Fruit fly (Drosophila melanogaster) whole organism, embryonic: ENCODE data around the gene Tsp2A.

Experiments used
- ATbp ChIP-seq: fragments of 200-800 bp; sonication (Bioruptor generic); optimal IDR thresholded peaks from 2 replicates; lab custom pipeline; 2017; ENCODE audit warnings: missing biosample characterization, mild to moderate bottlenecking, missing genetic modification characterization, missing genetic modification reagents
- Adf1 ChIP-seq: fragments of 200-800 bp; sonication (Bioruptor generic); IDR thresholded peaks from 2 replicates; pipeline ENCODE4 v1.3.6; 2022; ENCODE audit warnings: missing biosample characterization, missing genetic modification characterization
- Aef1 ChIP-seq: fragments of 200-800 bp; sonication (Bioruptor generic); IDR thresholded peaks from 3 replicates; pipeline ENCODE4 v1.3.6; 2022; ENCODE audit warnings: missing biosample characterization, missing genetic modification characterization
- Atf3 ChIP-seq: fragments of 200-800 bp; sonication (Bioruptor generic); optimal IDR thresholded peaks from 3 replicates; lab custom pipeline; 2016; ENCODE audit warnings: missing biosample characterization, missing genetic modification characterization
- B-H1 ChIP-seq: fragments of 200-800 bp; sonication (Bioruptor generic); IDR thresholded peaks from 3 replicates; pipeline ENCODE4 v1.3.6; 2022; ENCODE audit warnings: missing biosample characterization, missing genetic modification characterization
- CG10543 ChIP-seq: fragments of 200-800 bp; sonication (Bioruptor generic); optimal IDR thresholded peaks from 3 replicates; lab custom pipeline; 2017; ENCODE audit warnings: missing biosample characterization, mild to moderate bottlenecking, missing genetic modification characterization, moderate library complexity
- CG11085 ChIP-seq: fragments of 200-800 bp; sonication (Bioruptor generic); IDR thresholded peaks from 2 replicates; pipeline ENCODE4 v1.3.6; 2022; ENCODE audit warnings: missing biosample characterization, missing genetic modification characterization
- CG11560 ChIP-seq: fragments of 200-800 bp; sonication (Bioruptor generic); IDR thresholded peaks from 3 replicates; pipeline ENCODE4 v1.3.6; 2022; ENCODE audit warnings: missing biosample characterization, missing genetic modification characterization
- CG1233 ChIP-seq: fragments of 200-800 bp; sonication (Bioruptor generic); optimal IDR thresholded peaks from 4 replicates; lab custom pipeline; 2018; ENCODE audit warnings: missing biosample characterization, mild to moderate bottlenecking, missing genetic modification characterization
- CG13894 ChIP-seq: fragments of 200-800 bp; sonication (Bioruptor generic); optimal IDR thresholded peaks from 3 replicates; lab custom pipeline; 2018; ENCODE audit warnings: missing biosample characterization, mild to moderate bottlenecking, missing genetic modification characterization, moderate library complexity
- CG17385 ChIP-seq: fragments of 200-800 bp; sonication (Bioruptor generic); optimal IDR thresholded peaks from 3 replicates; lab custom pipeline; 2018; ENCODE audit warnings: missing biosample characterization, mild to moderate bottlenecking, missing genetic modification characterization
- CG1832 ChIP-seq: fragments of 200-800 bp; sonication (Bioruptor generic); optimal IDR thresholded peaks from 2 replicates; lab custom pipeline; 2017; ENCODE audit warnings: missing biosample characterization, mild to moderate bottlenecking, missing genetic modification characterization, inconsistent platforms
- CG33213 ChIP-seq: fragments of 200-800 bp; sonication (Bioruptor generic); optimal IDR thresholded peaks from 3 replicates; lab custom pipeline; 2016; ENCODE audit warnings: missing biosample characterization, missing genetic modification characterization
- CG4360 ChIP-seq: fragments of 200-800 bp; sonication (Bioruptor generic); IDR thresholded peaks from 2 replicates; pipeline ENCODE4 v1.3.6; 2022; ENCODE audit warnings: missing biosample characterization, missing genetic modification characterization
- CG6254 ChIP-seq: fragments of 200-800 bp; sonication (Bioruptor generic); optimal IDR thresholded peaks from 3 replicates; lab custom pipeline; 2017; ENCODE audit warnings: mild to moderate bottlenecking, missing biosample characterization, missing genetic modification reagents, missing genetic modification characterization
- CG6654 ChIP-seq: fragments of 200-800 bp; sonication (Bioruptor generic); optimal IDR thresholded peaks from 2 replicates; lab custom pipeline; 2017; ENCODE audit warnings: missing biosample characterization, mild to moderate bottlenecking, missing genetic modification characterization
- Camta ChIP-seq: fragments of 200-800 bp; sonication (Bioruptor generic); optimal IDR thresholded peaks from 2 replicates; lab custom pipeline; 2016; ENCODE audit warnings: missing biosample characterization, missing genetic modification characterization
- CkIIα-i1 ChIP-seq: fragments of 200-800 bp; sonication (Bioruptor generic); IDR thresholded peaks from 2 replicates; pipeline ENCODE4 v1.3.6; 2022; ENCODE audit warnings: missing biosample characterization, missing genetic modification characterization
- Deaf1 ChIP-seq: fragments of 200-800 bp; optimal IDR thresholded peaks from 3 replicates; lab custom pipeline; 2019; ENCODE audit warnings: missing biosample characterization, mild to moderate bottlenecking, missing genetic modification characterization, moderate library complexity
- Doc3 ChIP-seq: fragments of 200-800 bp; sonication (Bioruptor generic); IDR thresholded peaks from 3 replicates; pipeline ENCODE4 v1.3.6; 2022; ENCODE audit warnings: missing biosample characterization, missing genetic modification characterization; ENCODE audit not compliant: partially characterized antibody
- Eip74EF ChIP-seq, 2 experiments: fragments of 200-800 bp in 1 of 2; fragments of >200 bp in 1 of 2; sonication (Bioruptor generic) in 1 of 2; optimal IDR thresholded peaks; 2 replicates each; lab custom pipeline; 2017 to 2019; ENCODE audit warnings: missing biosample characterization in 2 of 2, missing genetic modification characterization in 2 of 2, mild to moderate bottlenecking in 1 of 2, moderate library complexity in 1 of 2
- Ets65A ChIP-seq: fragments of 200-800 bp; sonication (Bioruptor generic); peaks from one replicate; lab custom pipeline; 2016; ENCODE audit warnings: missing biosample characterization, missing genetic modification characterization
- Gug ChIP-seq: fragments of 200-800 bp; sonication (Bioruptor generic); IDR thresholded peaks from 4 replicates; pipeline ENCODE4 v1.3.6; 2022; ENCODE audit warnings: missing biosample characterization, missing genetic modification characterization
- Hsf ChIP-seq: fragments of 200-800 bp; sonication (Bioruptor generic); optimal IDR thresholded peaks from 3 replicates; lab custom pipeline; 2016; ENCODE audit warnings: missing biosample characterization, missing genetic modification characterization
- Lpt ChIP-seq: fragments of >200 bp; optimal IDR thresholded peaks from 2 replicates; lab custom pipeline; 2018; ENCODE audit warnings: missing biosample characterization, missing genetic modification characterization
- PHDP ChIP-seq: fragments of 200-800 bp; sonication (Bioruptor generic); optimal IDR thresholded peaks from 3 replicates; lab custom pipeline; 2018; ENCODE audit warnings: missing biosample characterization, mild to moderate bottlenecking, missing genetic modification characterization, moderate library complexity
- Scr ChIP-seq: fragments of 200-800 bp; sonication (Bioruptor generic); IDR thresholded peaks from 2 replicates; pipeline ENCODE4 v1.3.6; 2022; ENCODE audit warnings: missing biosample characterization, missing genetic modification characterization; ENCODE audit not compliant: partially characterized antibody
- Sry-β ChIP-seq: fragments of 200-800 bp; sonication (Bioruptor generic); optimal IDR thresholded peaks from 2 replicates; lab custom pipeline; 2018; ENCODE audit warnings: missing biosample characterization, mild to moderate bottlenecking, missing genetic modification characterization, moderate library complexity
- Trl ChIP-seq, 3 experiments: fragments of >200 bp in 2 of 3; fragments of 200-800 bp in 1 of 3; sonication (Bioruptor generic) in 1 of 3; optimal IDR thresholded peaks; 2 replicates in 1 of 3; 3 replicates in 2 of 3; lab custom pipeline; 2016 to 2017; ENCODE audit warnings: missing biosample characterization in 1 of 3, missing genetic modification characterization in 1 of 3
- cg ChIP-seq: fragments of 200-800 bp; sonication (Bioruptor generic); optimal IDR thresholded peaks from 3 replicates; lab custom pipeline; 2019; ENCODE audit warnings: missing biosample characterization, mild to moderate bottlenecking, missing genetic modification characterization, moderate library complexity
- chinmo ChIP-seq: fragments of 200-800 bp; sonication (Bioruptor generic); IDR thresholded peaks from 4 replicates; pipeline ENCODE4 v1.3.6; 2022; ENCODE audit warnings: missing biosample characterization, missing genetic modification characterization; ENCODE audit not compliant: partially characterized antibody
- chn ChIP-seq: fragments of 200-800 bp; sonication (Bioruptor generic); optimal IDR thresholded peaks from 2 replicates; lab custom pipeline; 2016; ENCODE audit warnings: missing biosample characterization, missing genetic modification characterization
- ci ChIP-seq: fragments of 200-800 bp; sonication (Bioruptor generic); IDR thresholded peaks from 3 replicates; pipeline ENCODE4 v1.3.6; 2022; ENCODE audit warnings: missing biosample characterization, missing genetic modification characterization
- corto ChIP-seq: fragments of 200-800 bp; sonication (Bioruptor generic); optimal IDR thresholded peaks from 2 replicates; lab custom pipeline; 2016; ENCODE audit warnings: missing biosample characterization, mild to moderate bottlenecking, missing genetic modification characterization, moderate library complexity
- crol ChIP-seq: fragments of 200-800 bp; sonication (Bioruptor generic); IDR thresholded peaks from 2 replicates; pipeline ENCODE4 v1.3.6; 2022; ENCODE audit warnings: missing biosample characterization, missing genetic modification characterization
- kni ChIP-seq: fragments of 200-800 bp; sonication (Bioruptor generic); optimal IDR thresholded peaks from 3 replicates; lab custom pipeline; 2017; ENCODE audit warnings: mild to moderate bottlenecking, missing biosample characterization, missing genetic modification reagents, missing genetic modification characterization
- lab ChIP-seq: fragments of 200-800 bp; sonication (Bioruptor generic); optimal IDR thresholded peaks from 3 replicates; lab custom pipeline; 2017; ENCODE audit warnings: missing biosample characterization, missing genetic modification characterization, mild to moderate bottlenecking, moderate library complexity, missing genetic modification reagents
- lola ChIP-seq, 3 experiments: fragments of >200 bp in 2 of 3; fragments of 200-800 bp in 1 of 3; sonication (Bioruptor generic) in 1 of 3; optimal IDR thresholded peaks; 2 replicates each; lab custom pipeline; 2017 to 2019; ENCODE audit warnings: missing biosample characterization in 3 of 3, missing genetic modification characterization in 3 of 3, mild to moderate bottlenecking in 1 of 3, moderate library complexity in 1 of 3
- mam ChIP-seq: fragments of 200-800 bp; sonication (Bioruptor generic); optimal IDR thresholded peaks from 3 replicates; lab custom pipeline; 2016; ENCODE audit warnings: missing biosample characterization, missing genetic modification characterization
- nerfin-1 ChIP-seq: fragments of 200-800 bp; sonication (Bioruptor generic); optimal IDR thresholded peaks from 3 replicates; lab custom pipeline; 2019; ENCODE audit warnings: missing biosample characterization, mild to moderate bottlenecking, missing genetic modification characterization, moderate library complexity
- nom ChIP-seq: fragments of 200-800 bp; sonication (Bioruptor generic); optimal IDR thresholded peaks from 2 replicates; lab custom pipeline; 2017; ENCODE audit warnings: missing biosample characterization, missing genetic modification characterization, mild to moderate bottlenecking, moderate library complexity, missing genetic modification reagents
- otp ChIP-seq: fragments of 200-800 bp; sonication (Bioruptor generic); IDR thresholded peaks from 3 replicates; pipeline ENCODE4, ENCODE4 v1.3.6; 2022; ENCODE audit warnings: missing biosample characterization, missing genetic modification characterization
- pita ChIP-seq: fragments of 200-800 bp; sonication (Bioruptor generic); optimal IDR thresholded peaks from 2 replicates; lab custom pipeline; 2017; ENCODE audit warnings: missing biosample characterization, mild to moderate bottlenecking, missing genetic modification characterization
- pros ChIP-seq: fragments of 200-800 bp; sonication (Bioruptor generic); optimal IDR thresholded peaks from 3 replicates; lab custom pipeline; 2019; ENCODE audit warnings: missing biosample characterization, mild to moderate bottlenecking, missing genetic modification characterization, moderate library complexity
- ranshi ChIP-seq: fragments of 200-800 bp; sonication (Bioruptor generic); IDR thresholded peaks from 2 replicates; pipeline ENCODE4 v1.3.6; 2022; ENCODE audit warnings: missing biosample characterization, missing genetic modification characterization
- scrt ChIP-seq: fragments of 200-800 bp; sonication (Bioruptor generic); optimal IDR thresholded peaks from 2 replicates; lab custom pipeline; 2018; ENCODE audit warnings: missing biosample characterization, mild to moderate bottlenecking, missing genetic modification characterization, moderate library complexity
- sug ChIP-seq: fragments of 200-800 bp; optimal IDR thresholded peaks from 2 replicates; lab custom pipeline; 2019; ENCODE audit warnings: missing biosample characterization, mild to moderate bottlenecking, missing genetic modification characterization, moderate library complexity
- wek ChIP-seq: fragments of 200-800 bp; sonication (Bioruptor generic); optimal IDR thresholded peaks from 3 replicates; lab custom pipeline; 2018; ENCODE audit warnings: missing biosample characterization, mild to moderate bottlenecking, missing genetic modification characterization, moderate library complexity
- z ChIP-seq: fragments of 200-800 bp; sonication (Bioruptor generic); IDR thresholded peaks from 3 replicates; pipeline ENCODE4 v1.3.6; 2022; ENCODE audit warnings: missing biosample characterization, missing genetic modification characterization

Gene Tsp2A

DNA sequence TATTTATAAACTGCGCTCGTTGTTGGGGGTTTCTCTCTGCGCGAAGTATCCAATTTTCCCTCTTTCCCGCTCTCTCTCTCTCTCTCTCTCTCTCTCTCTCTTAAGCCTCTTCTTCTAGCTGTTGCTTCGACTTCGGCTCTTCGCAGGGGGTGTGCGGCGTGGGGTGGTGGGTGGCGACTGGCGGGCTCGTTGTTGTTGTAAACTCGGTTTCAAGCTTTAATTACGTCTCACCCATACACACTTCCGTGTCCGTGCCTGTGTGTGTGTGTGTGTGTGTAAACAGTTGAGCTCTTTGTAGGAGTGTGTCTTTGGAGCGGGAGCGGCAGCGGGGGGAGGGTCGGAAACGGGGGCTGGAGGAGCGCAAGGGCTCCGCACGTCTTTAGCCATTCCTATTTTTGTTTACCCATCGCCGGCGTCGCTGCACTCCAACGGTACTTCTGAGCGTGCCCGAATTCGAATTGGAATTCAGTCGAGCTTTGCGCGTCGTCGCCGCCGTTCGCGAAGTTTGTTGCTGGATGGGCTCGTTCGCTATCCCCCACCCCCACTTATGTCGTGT, 41.9 kb downstream of the Tsp2A start:
- TF ChIP-seq ATbp (GFP tag; lab: Kevin White, UChicago) = peak; percentile 11
- TF ChIP-seq Scr (GFP tag; lab: Robert Waterston, UW) = no peak
- peak; percentile 8 for TF ChIP-seq PHDP (tag; lab: Kevin White, UChicago)
- TF ChIP-seq z (GFP tag; lab: Robert Waterston, UW) = peak; percentile 67
- peak; percentile 70 for TF ChIP-seq Lpt (GFP tag; lab: Kevin White, UChicago)
- TF ChIP-seq Deaf1 (tag; lab: Kevin White, UChicago) = peak; percentile 79
- TF ChIP-seq Ets65A = peak; percentile 8
- peak; percentile 52 for TF ChIP-seq kni
- no peak for TF ChIP-seq Sry-β
- no peak for TF ChIP-seq Camta (GFP tag; lab: Kevin White, UChicago)
- TF ChIP-seq CG17385 (GFP tag; lab: Kevin White, UChicago) = peak; percentile 73
- peak; percentile 65 for TF ChIP-seq CG10543 (GFP tag; lab: Kevin White, UChicago)
- no peak for TF ChIP-seq CkIIα-i1 (GFP tag; lab: Robert Waterston, UW)
- peak; percentile 58 for TF ChIP-seq ci (GFP tag; lab: Robert Waterston, UW)
- peak; percentile 73 for TF ChIP-seq scrt (GFP tag; lab: Kevin White, UChicago)
- peak; percentile 48 for TF ChIP-seq nom (GFP tag; lab: Kevin White, UChicago)
- TF ChIP-seq CG13894 (tag; lab: Kevin White, UChicago) = no peak
- peak; percentile 38; the same call in 1 of the 3 replicates for TF ChIP-seq Aef1 (GFP tag; lab: Robert Waterston, UW)
- no peak for TF ChIP-seq chn (GFP tag; lab: Kevin White, UChicago)
- TF ChIP-seq pros = peak; percentile 75
- peak; percentile 3 for TF ChIP-seq CG6254 (GFP tag; lab: Kevin White, UChicago)
- peak; percentile 78 for TF ChIP-seq cg (GFP tag; lab: Kevin White, UChicago)
- no peak for TF ChIP-seq CG11560 (tag; lab: Robert Waterston, UW)
- peak; percentile 86 for TF ChIP-seq sug (tag; lab: Kevin White, UChicago)
- TF ChIP-seq Hsf = no peak
- TF ChIP-seq Eip74EF (GFP tag; optimal IDR thresholded peaks at IDR 0.05; lab: Kevin White, UChicago) = peak in 1 of 2 experiments; percentile 55
- peak; percentile 36; the same call in 1 of the 3 replicates for TF ChIP-seq Doc3 (GFP tag; lab: Robert Waterston, UW)
- peak; percentile 78 for TF ChIP-seq CG4360 (GFP tag; lab: Robert Waterston, UW)
- 0 out of 3 replicates have a peak, but pooled peaks have one; percentile 19 for TF ChIP-seq otp (GFP tag; lab: Robert Waterston, UW)
- TF ChIP-seq CG1832 = peak; percentile 43
- TF ChIP-seq chinmo (GFP tag; lab: Robert Waterston, UW) = 0 out of 4 replicates have a peak, but pooled peaks have one; percentile 30
- peak; percentile 51 for TF ChIP-seq Adf1
- TF ChIP-seq Trl (optimal IDR thresholded peaks at IDR 0.05; lab: Kevin White, UChicago) = peak; percentile 81 to 86
- no peak for TF ChIP-seq Trl (GFP tag; optimal IDR thresholded peaks at IDR 0.05; lab: Kevin White, UChicago)
- TF ChIP-seq nerfin-1 (tag; lab: Kevin White, UChicago) = peak; percentile 5
- TF ChIP-seq crol = peak; percentile 95
- peak; percentile 27 for TF ChIP-seq lab (GFP tag; lab: Kevin White, UChicago)
- TF ChIP-seq, all 482 proteins: peak for 28

DNA sequence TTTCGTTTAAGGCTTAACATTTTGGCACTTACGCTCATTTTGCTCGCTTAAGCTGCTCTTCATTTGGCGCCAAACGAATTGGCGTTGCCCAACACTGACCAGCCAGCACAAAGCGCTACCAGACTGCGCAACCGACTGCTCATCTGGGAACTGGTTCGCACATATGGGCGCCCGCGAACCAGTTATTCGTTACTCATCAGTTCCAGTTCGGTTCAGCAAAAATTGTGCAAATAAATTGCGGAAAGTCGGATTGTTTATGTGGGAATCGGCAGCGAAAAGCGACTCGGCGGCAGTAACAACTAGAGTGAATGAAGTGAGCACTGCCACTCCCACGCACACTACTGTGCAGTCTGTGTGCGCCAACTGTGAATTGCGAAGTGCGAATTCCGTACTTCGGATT, 46.5 kb downstream of the Tsp2A start, which contains the start of gene Rilpl:
Gene Rilpl (plus strand): TSS at position 180 of the 400 bp plus-strand sequence.
- TF ChIP-seq lola (GFP tag; optimal IDR thresholded peaks at IDR 0.05; lab: Kevin White, UChicago) (no peak), corto (GFP tag; lab: Kevin White, UChicago) (no peak), Atf3 (no peak), B-H1 (GFP tag; lab: Robert Waterston, UW) (no peak), CG33213 (no peak), CG1233 (no peak), ranshi (GFP tag; lab: Robert Waterston, UW) (no peak), pita (GFP tag; lab: Kevin White, UChicago) (no peak), Trl (optimal IDR thresholded peaks at IDR 0.05; lab: Kevin White, UChicago) (no peak), Trl (GFP tag; optimal IDR thresholded peaks at IDR 0.05; lab: Kevin White, UChicago) (peak; percentile 34), CG11085 (GFP tag; lab: Robert Waterston, UW) (no peak), wek (GFP tag; lab: Kevin White, UChicago) (no peak), mam (peak; percentile 13), Gug (no peak), CG6654 (GFP tag; lab: Kevin White, UChicago) (no peak)
